Worm (Caenorhabditis elegans) whole organism, L2 larva: ENCODE results near the gene drap-1.

ENCODE experiments used
- C34F6.9 ChIP-seq: fragments of 150-350 bp; optimal IDR thresholded peaks from 2 replicates; lab custom pipeline; 2014; ENCODE audit warnings: missing biosample characterization, missing genetic modification characterization
- F13H6.1 ChIP-seq: sonication (generic microtip); optimal IDR thresholded peaks from 2 replicates; lab custom pipeline; 2016; ENCODE audit warnings: missing genetic modification characterization, missing compliant biosample characterization
- R02D3.7 ChIP-seq: fragments of 150-350 bp; optimal IDR thresholded peaks from 2 replicates; lab custom pipeline; 2014; ENCODE audit warnings: missing biosample characterization, missing genetic modification characterization
- Y55F3AM.14 ChIP-seq: fragments of 200-800 bp; sonication (Bioruptor generic); optimal IDR thresholded peaks from 2 replicates; lab custom pipeline; 2018; ENCODE audit warnings: mild to moderate bottlenecking, missing genetic modification characterization, missing compliant biosample characterization
- ZK546.5 ChIP-seq: sonication (generic microtip); optimal IDR thresholded peaks from 2 replicates; lab custom pipeline; 2017; ENCODE audit warnings: missing biosample characterization, missing genetic modification characterization
- aly-2 ChIP-seq: fragments of 150-350 bp; optimal IDR thresholded peaks from 2 replicates; lab custom pipeline; 2014; ENCODE audit warnings: missing biosample characterization, missing genetic modification characterization
- ama-1 ChIP-seq: fragments of 150-350 bp; optimal IDR thresholded peaks from 2 replicates; lab custom pipeline; 2018; ENCODE audit warnings: inconsistent platforms
- blmp-1 ChIP-seq: sonication (generic microtip); optimal IDR thresholded peaks from 2 replicates; lab custom pipeline; 2017; ENCODE audit warnings: missing genetic modification characterization, mild to moderate bottlenecking, missing compliant biosample characterization, antibody characterized with exemption, moderate library complexity; ENCODE audit not compliant: insufficient read depth
- ceh-82 ChIP-seq: fragments of 150-350 bp; optimal IDR thresholded peaks from 2 replicates; lab custom pipeline; 2014; ENCODE audit warnings: missing biosample characterization, missing genetic modification characterization
- crh-2 ChIP-seq: sonication (generic microtip); optimal IDR thresholded peaks from 2 replicates; lab custom pipeline; 2017; ENCODE audit warnings: missing biosample characterization, missing genetic modification characterization
- dmd-4 ChIP-seq: sonication (generic microtip); optimal IDR thresholded peaks from 2 replicates; lab custom pipeline; 2017; ENCODE audit warnings: missing biosample characterization, missing genetic modification characterization
- egl-27 ChIP-seq: sonication (generic microtip); optimal IDR thresholded peaks from 3 replicates; lab custom pipeline; 2017; ENCODE audit warnings: missing biosample characterization, missing genetic modification reagents, missing genetic modification characterization
- elt-1 ChIP-seq: fragments of 150-350 bp; optimal IDR thresholded peaks from 2 replicates; lab custom pipeline; 2014; ENCODE audit warnings: missing biosample characterization, missing genetic modification characterization
- fos-1 ChIP-seq: fragments of 150-350 bp; optimal IDR thresholded peaks from 2 replicates; lab custom pipeline; 2014; ENCODE audit warnings: missing biosample characterization, missing genetic modification characterization
- gmeb-1 ChIP-seq: fragments of 150-350 bp; optimal IDR thresholded peaks from 2 replicates; lab custom pipeline; 2014; ENCODE audit warnings: missing biosample characterization, missing genetic modification characterization
- lin-11 ChIP-seq: fragments of 150-350 bp; sonication (generic microtip); optimal IDR thresholded peaks from 2 replicates; lab custom pipeline; 2014; ENCODE audit warnings: missing biosample characterization, missing genetic modification characterization, inconsistent platforms, mixed read lengths
- lin-13 ChIP-seq: fragments of 150-350 bp; optimal IDR thresholded peaks from 2 replicates; lab custom pipeline; 2014; ENCODE audit warnings: missing biosample characterization, missing genetic modification reagents, missing genetic modification characterization
- lin-39 ChIP-seq: fragments of 150-350 bp; optimal IDR thresholded peaks from 2 replicates; lab custom pipeline; 2014; ENCODE audit warnings: missing biosample characterization, missing genetic modification reagents, missing genetic modification characterization
- mab-5 ChIP-seq: fragments of 150-350 bp; optimal IDR thresholded peaks from 2 replicates; lab custom pipeline; 2014; ENCODE audit warnings: missing biosample characterization, missing genetic modification characterization
- mbf-1 ChIP-seq: sonication (generic microtip); optimal IDR thresholded peaks from 2 replicates; lab custom pipeline; 2017; ENCODE audit warnings: missing biosample characterization, missing genetic modification characterization
- mdl-1 ChIP-seq, 2 experiments: fragments of 150-350 bp in 1 of 2; sonication (generic microtip) in 1 of 2; optimal IDR thresholded peaks; 2 replicates each; lab custom pipeline; 2017; ENCODE audit warnings: missing biosample characterization in 2 of 2, missing genetic modification characterization in 2 of 2
- nhr-10 ChIP-seq: sonication (generic microtip); optimal IDR thresholded peaks from 2 replicates; lab custom pipeline; 2017; ENCODE audit warnings: missing biosample characterization, missing genetic modification characterization
- nhr-11 ChIP-seq: fragments of 150-350 bp; optimal IDR thresholded peaks from 2 replicates; lab custom pipeline; 2014; ENCODE audit warnings: missing biosample characterization, missing genetic modification characterization
- nhr-129 ChIP-seq: fragments of 150-350 bp; optimal IDR thresholded peaks from 2 replicates; lab custom pipeline; 2014; ENCODE audit warnings: missing biosample characterization, missing genetic modification characterization
- nhr-21 ChIP-seq: fragments of 150-350 bp; optimal IDR thresholded peaks from 2 replicates; lab custom pipeline; 2014; ENCODE audit warnings: missing biosample characterization, missing genetic modification characterization
- nhr-237 ChIP-seq: fragments of 150-350 bp; optimal IDR thresholded peaks from 2 replicates; lab custom pipeline; 2014; ENCODE audit warnings: missing biosample characterization, missing genetic modification characterization
- nhr-25 ChIP-seq: fragments of 150-350 bp; sonication (generic microtip); optimal IDR thresholded peaks from 3 replicates; lab custom pipeline; 2014; ENCODE audit warnings: missing biosample characterization, missing genetic modification characterization
- nhr-6 ChIP-seq: fragments of 150-350 bp; optimal IDR thresholded peaks from 2 replicates; lab custom pipeline; 2014; ENCODE audit warnings: missing biosample characterization, missing genetic modification characterization
- sem-4 ChIP-seq: fragments of 150-350 bp; optimal IDR thresholded peaks from 2 replicates; lab custom pipeline; 2014; ENCODE audit warnings: missing biosample characterization, missing genetic modification reagents, missing genetic modification characterization
- skn-1 ChIP-seq: sonication (generic microtip); optimal IDR thresholded peaks from 2 replicates; lab custom pipeline; 2017; ENCODE audit warnings: missing biosample characterization, missing genetic modification characterization
- sma-3 ChIP-seq: sonication (generic microtip); optimal IDR thresholded peaks from 2 replicates; lab custom pipeline; 2016; ENCODE audit warnings: missing genetic modification reagents, missing genetic modification characterization, missing compliant biosample characterization
- sma-9 ChIP-seq, 2 experiments: fragments of 150-350 bp in 1 of 2; sonication (generic microtip) in 1 of 2; optimal IDR thresholded peaks; 2 replicates each; lab custom pipeline; 2014 to 2016; ENCODE audit warnings: missing genetic modification characterization in 2 of 2, mild to moderate bottlenecking in 1 of 2, missing biosample characterization in 1 of 2, missing compliant biosample characterization in 1 of 2, missing genetic modification reagents in 1 of 2, moderate library complexity in 1 of 2
- snpc-4 ChIP-seq: fragments of 150-350 bp; optimal IDR thresholded peaks from 2 replicates; lab custom pipeline; 2014; ENCODE audit warnings: missing biosample characterization, missing genetic modification characterization
- unc-39 ChIP-seq: fragments of 150-350 bp; optimal IDR thresholded peaks from 2 replicates; lab custom pipeline; 2014; ENCODE audit warnings: missing biosample characterization, missing genetic modification characterization
- unc-62 ChIP-seq: fragments of 150-350 bp; optimal IDR thresholded peaks from 2 replicates; lab custom pipeline; 2014; ENCODE audit warnings: missing biosample characterization, missing genetic modification reagents, missing genetic modification characterization
- ztf-11 ChIP-seq: sonication (generic microtip); optimal IDR thresholded peaks from 2 replicates; lab custom pipeline; 2017; ENCODE audit warnings: missing biosample characterization, missing genetic modification characterization

Gene drap-1

DNA sequence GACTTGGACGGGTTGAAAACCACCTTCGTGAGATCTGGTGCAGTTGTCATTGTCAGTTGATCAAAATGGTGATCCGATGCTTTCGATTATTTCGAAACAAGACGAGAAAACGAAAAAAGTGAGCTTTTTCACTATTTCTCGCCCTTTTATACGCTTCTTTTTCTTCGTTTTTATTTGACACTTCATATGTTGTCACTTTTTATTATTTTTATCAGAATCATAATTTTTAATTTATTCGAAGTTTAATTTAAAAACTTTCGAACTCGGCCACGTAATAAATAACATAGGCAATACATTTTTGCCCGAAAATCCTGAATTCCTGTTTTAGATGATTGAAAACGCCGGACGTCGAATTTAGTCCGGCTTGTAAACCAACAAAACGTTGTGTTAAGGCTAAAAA lies 24.6 kb downstream of the drap-1 start, which contains the start of gene F58E6.5:
Gene F58E6.5 (minus strand): TSS at position 101 of the 400 bp plus-strand sequence.
- no peak for TF ChIP-seq gmeb-1
- no peak for TF ChIP-seq C34F6.9 (tag; lab: Kevin White, UChicago)
- no peak for TF ChIP-seq sma-9 (GFP tag; optimal IDR thresholded peaks at IDR 0.05; lab: Kevin White, UChicago)
- no peak for TF ChIP-seq sma-9 (tag; optimal IDR thresholded peaks at IDR 0.05; lab: Kevin White, UChicago)
- no peak for TF ChIP-seq unc-39
- TF ChIP-seq lin-13: no peak
- TF ChIP-seq lin-39: no peak
- no peak for TF ChIP-seq nhr-25 (tag; lab: Kevin White, UChicago)
- no peak for TF ChIP-seq nhr-237 (tag; lab: Kevin White, UChicago)
- no peak for TF ChIP-seq mdl-1 (tag; optimal IDR thresholded peaks at IDR 0.05; lab: Kevin White, UChicago)
- TF ChIP-seq nhr-10 (tag; lab: Kevin White, UChicago): no peak
- no peak for TF ChIP-seq fos-1 (tag; lab: Kevin White, UChicago)
- no peak for TF ChIP-seq ama-1 (lab: Kevin White, UChicago)
- TF ChIP-seq mbf-1 (tag; lab: Kevin White, UChicago): no peak
- TF ChIP-seq skn-1: no peak
- no peak for TF ChIP-seq elt-1 (tag; lab: Kevin White, UChicago)
- TF ChIP-seq ceh-82 (tag; lab: Kevin White, UChicago): no peak
- TF ChIP-seq R02D3.7 (tag; lab: Kevin White, UChicago): no peak
- no peak for TF ChIP-seq nhr-6 (tag; lab: Kevin White, UChicago)

DNA sequence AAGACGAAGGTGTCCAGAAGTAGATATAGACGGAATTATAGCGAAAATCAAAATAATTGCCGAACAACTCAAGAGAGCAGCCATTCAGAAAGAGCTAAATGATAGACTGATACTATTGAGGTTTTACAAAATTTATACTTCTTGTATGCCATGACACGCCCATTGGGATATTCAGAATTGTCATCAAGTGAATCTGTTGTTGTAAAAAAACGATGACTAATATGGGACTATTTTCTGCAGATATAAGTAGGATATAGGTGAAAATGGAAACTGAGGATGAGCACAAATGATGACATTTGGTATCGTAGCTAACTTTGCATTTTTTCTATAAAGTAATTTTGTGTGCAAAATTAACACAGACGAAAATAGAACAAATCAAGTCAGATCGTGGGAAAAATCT lies 25.8 kb downstream of the drap-1 start, which contains the start of gene F58E6.8:
Gene F58E6.8 (minus strand): TSS at position 101 of the 400 bp plus-strand sequence.
- no peak for TF ChIP-seq mab-5 (tag; lab: Kevin White, UChicago)
- no peak for TF ChIP-seq blmp-1 (tag; lab: Kevin White, UChicago)
- TF ChIP-seq gmeb-1: no peak
- TF ChIP-seq sem-4 (tag; lab: Kevin White, UChicago): no peak
- TF ChIP-seq egl-27 (tag; lab: Kevin White, UChicago): no peak
- TF ChIP-seq Y55F3AM.14: no peak
- no peak for TF ChIP-seq nhr-129 (tag; lab: Kevin White, UChicago)
- no peak for TF ChIP-seq skn-1
- TF ChIP-seq nhr-21 (tag; lab: Kevin White, UChicago): no peak
- no peak for TF ChIP-seq F13H6.1
- TF ChIP-seq ama-1 (lab: Kevin White, UChicago): no peak
- TF ChIP-seq nhr-10 (tag; lab: Kevin White, UChicago): no peak
- no peak for TF ChIP-seq sma-3
- TF ChIP-seq, all 48 proteins: peak for 0

DNA sequence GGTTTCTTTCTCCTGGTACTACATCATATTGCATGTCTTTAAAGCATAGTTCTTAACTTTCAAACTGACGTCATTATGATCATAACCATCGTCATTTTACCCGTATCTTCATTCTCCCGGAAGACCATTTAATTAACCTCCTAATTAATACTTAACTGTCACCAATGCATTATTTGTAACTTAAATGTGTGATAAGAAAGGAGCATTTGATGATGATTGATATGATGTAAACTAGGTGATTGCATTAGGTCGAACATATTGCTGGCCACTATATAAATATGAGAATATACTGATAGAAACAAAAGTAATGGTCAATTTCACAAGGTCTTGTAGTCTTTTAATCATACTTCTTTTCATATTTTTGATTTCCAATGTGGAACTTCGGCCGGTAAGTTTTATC lies 26.3 kb downstream of the drap-1 start, which contains the start of gene hrg-3:
Gene hrg-3 (plus strand): TSS at position 227 of the 400 bp plus-strand sequence.
- TF ChIP-seq snpc-4 (tag; lab: Kevin White, UChicago) (no peak), sma-9 (GFP tag; optimal IDR thresholded peaks at IDR 0.05; lab: Kevin White, UChicago) (peak; percentile 59), sma-9 (tag; optimal IDR thresholded peaks at IDR 0.05; lab: Kevin White, UChicago) (no peak), lin-13 (peak; percentile 9), fos-1 (tag; lab: Kevin White, UChicago) (peak; percentile 81), crh-2 (peak; percentile 50), R02D3.7 (tag; lab: Kevin White, UChicago) (no peak), C34F6.9 (tag; lab: Kevin White, UChicago) (no peak), nhr-129 (tag; lab: Kevin White, UChicago) (peak; percentile 34)

DNA sequence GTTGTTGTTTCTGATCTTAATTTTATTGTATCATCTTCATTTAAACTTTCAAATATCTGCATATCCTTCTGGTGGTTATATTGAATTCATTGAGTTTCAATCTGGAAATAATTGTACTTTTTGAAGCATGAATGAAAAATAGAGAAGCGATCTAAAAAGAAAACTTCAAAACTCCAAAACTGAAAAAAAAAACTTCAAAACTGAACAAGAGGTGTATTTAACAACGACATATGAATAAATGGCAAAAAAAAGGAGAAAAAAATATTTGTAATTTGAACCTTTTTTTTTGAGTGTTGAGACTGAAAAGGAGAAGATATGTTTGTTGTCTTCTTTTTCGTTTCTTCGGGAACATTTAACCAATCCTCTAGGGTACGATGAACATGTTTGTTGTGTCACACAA lies 28.0 kb downstream of the drap-1 start, which contains the start of gene F58E6.11:
Gene F58E6.11 (minus strand): TSS at position 101 of the 400 bp plus-strand sequence.
- TF ChIP-seq elt-1 (tag; lab: Kevin White, UChicago): no peak
- no peak for TF ChIP-seq sem-4 (tag; lab: Kevin White, UChicago)
- TF ChIP-seq lin-11 (tag; lab: Kevin White, UChicago): no peak
- TF ChIP-seq dmd-4 (tag; lab: Kevin White, UChicago): no peak
- no peak for TF ChIP-seq aly-2 (tag; lab: Kevin White, UChicago)
- TF ChIP-seq lin-13: no peak
- no peak for TF ChIP-seq nhr-11 (tag; lab: Kevin White, UChicago)
- TF ChIP-seq unc-62 (GFP tag; lab: Kevin White, UChicago): no peak
- TF ChIP-seq fos-1 (tag; lab: Kevin White, UChicago): no peak
- TF ChIP-seq ZK546.5 (tag; lab: Kevin White, UChicago): no peak
- TF ChIP-seq ztf-11 (tag; lab: Kevin White, UChicago): no peak
